Fruit fly (Drosophila melanogaster): ENCODE data around the gene Mau2.

Mau2 gene

DNA sequence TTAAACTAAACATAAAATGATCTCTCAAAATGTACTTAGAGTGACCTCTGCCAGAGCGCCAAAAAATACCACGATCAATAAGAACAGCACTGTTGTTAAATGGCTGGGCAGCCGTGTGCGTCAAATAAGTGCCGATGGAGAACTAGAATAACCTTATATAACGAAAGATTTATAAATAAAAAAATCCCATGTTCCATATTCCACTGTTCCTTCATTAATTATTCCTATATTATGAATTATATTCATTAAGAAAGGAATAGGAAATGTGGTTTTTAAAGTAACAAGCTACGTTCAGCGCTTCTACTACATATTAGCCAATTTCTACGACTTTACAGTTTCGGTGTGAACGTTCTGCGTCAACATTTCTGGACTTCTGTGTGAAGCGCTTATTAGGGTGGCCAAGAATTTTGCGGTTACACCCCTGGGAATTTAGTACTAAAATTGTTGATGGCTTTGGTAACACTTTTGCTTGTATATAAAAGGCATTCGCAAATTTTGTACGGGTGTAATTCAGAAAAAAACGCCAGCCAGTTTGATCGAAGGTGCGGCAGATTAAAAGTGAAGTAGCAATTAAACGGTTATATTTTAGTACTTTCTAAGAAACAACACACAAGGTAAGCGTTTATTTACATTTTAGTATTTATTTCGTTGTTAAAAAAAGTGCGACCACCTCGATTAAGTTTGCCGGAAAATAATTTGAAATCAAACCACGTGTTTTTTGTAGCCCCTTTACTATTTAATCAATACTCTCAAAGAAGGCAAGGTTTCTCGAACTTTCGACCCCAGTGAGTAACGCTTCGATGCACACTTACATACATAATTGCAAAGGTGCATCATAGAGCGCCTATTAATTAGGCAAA lies 33.4 kb downstream of the Mau2 start, which contains the start of the genes tefu and Hsc70-4 (continued):
- peak; percentile 62 for TF ChIP-seq Sry-β (GFP tag; optimal IDR thresholded peaks at IDR 0.05)
- peak; percentile 26 for TF ChIP-seq CG8359 (GFP tag; optimal IDR thresholded peaks at IDR 0.05; ENCODE audit: borderline replicate concordance)
- peak; percentile 13 for TF ChIP-seq CG12744 (GFP tag; optimal IDR thresholded peaks at IDR 0.05)
- no peak for TF ChIP-seq da (GFP tag; optimal IDR thresholded peaks at IDR 0.05)
- TF ChIP-seq nau (GFP tag; optimal IDR thresholded peaks at IDR 0.05): no peak
- peak; percentile 98 for TF ChIP-seq CG17912 (GFP tag; optimal IDR thresholded peaks at IDR 0.05)
- TF ChIP-seq hth (optimal IDR thresholded peaks at IDR 0.05): no peak
- no peak for TF ChIP-seq psq (GFP tag; optimal IDR thresholded peaks at IDR 0.05)
- peak; percentile 76 for TF ChIP-seq CG12942 (GFP tag; optimal IDR thresholded peaks at IDR 0.05)
- TF ChIP-seq D19A (tag; optimal IDR thresholded peaks at IDR 0.05): no peak
- peak in 2 of 3 experiments; percentile 64 to 93 for TF ChIP-seq lola (GFP tag; optimal IDR thresholded peaks at IDR 0.05)
- peak; percentile 80 for TF ChIP-seq CG32532 (GFP tag; IDR thresholded peaks at IDR 0.05)
- TF ChIP-seq stc (GFP tag; IDR thresholded peaks at IDR 0.05): 0 out of 2 replicates have a peak, but pooled peaks have one; percentile 29
- TF ChIP-seq shn (GFP tag; optimal IDR thresholded peaks at IDR 0.05): peak; percentile 77
- peak; percentile 85 for TF ChIP-seq onecut (GFP tag; IDR thresholded peaks at IDR 0.05)
- peak in 1 of 2 experiments; percentile 30 for TF ChIP-seq insv (GFP tag; optimal IDR thresholded peaks at IDR 0.05)
- TF ChIP-seq phol (tag; optimal IDR thresholded peaks at IDR 0.05): peak; percentile 91
- TF ChIP-seq crc (GFP tag; optimal IDR thresholded peaks at IDR 0.05): peak; percentile 8
- peak; percentile 66; the same call in 1 of the 2 replicates for TF ChIP-seq ro (GFP tag; IDR thresholded peaks at IDR 0.05)
- peak; percentile 8 for TF ChIP-seq CG12219 (GFP tag; optimal IDR thresholded peaks at IDR 0.05)
- no peak for TF ChIP-seq Scr (GFP tag; IDR thresholded peaks at IDR 0.05; ENCODE audit: partially characterized antibody)
- TF ChIP-seq CG12104 (GFP tag; optimal IDR thresholded peaks at IDR 0.05): peak; percentile 71
- TF ChIP-seq Ets97D (GFP tag; optimal IDR thresholded peaks at IDR 0.05): peak; percentile 72
- TF ChIP-seq CG3407 (GFP tag; optimal IDR thresholded peaks at IDR 0.05): peak; percentile 34
- no peak for TF ChIP-seq zen2 (GFP tag; IDR thresholded peaks at IDR 0.05; ENCODE audit: partially characterized antibody)
- no peak for TF ChIP-seq CG4360 (GFP tag; IDR thresholded peaks at IDR 0.05)
- no peak for TF ChIP-seq Hey (tag; optimal IDR thresholded peaks at IDR 0.05)
- peak; percentile 79 for TF ChIP-seq run (tag; optimal IDR thresholded peaks at IDR 0.05)
- peak; percentile 76 for TF ChIP-seq CG15696 (tag; optimal IDR thresholded peaks at IDR 0.05)
- no peak for TF ChIP-seq Vsx1 (GFP tag; optimal IDR thresholded peaks at IDR 0.05)
- TF ChIP-seq CG1233 (GFP tag; optimal IDR thresholded peaks at IDR 0.05): peak; percentile 61
- TF ChIP-seq hb (GFP tag; IDR thresholded peaks at IDR 0.05; ENCODE audit: partially characterized antibody): no peak
- TF ChIP-seq vvl (GFP tag; IDR thresholded peaks at IDR 0.05): peak; percentile 80
- peak; percentile 88 for TF ChIP-seq Elba2 (GFP tag; optimal IDR thresholded peaks at IDR 0.05)
- TF ChIP-seq CG10959 (GFP tag; IDR thresholded peaks at IDR 0.05): peak; percentile 30; the same call in 1 of the 2 replicates
- peak; percentile 79 for TF ChIP-seq ems (GFP tag; optimal IDR thresholded peaks at IDR 0.05)
- TF ChIP-seq Doc2 (GFP tag; IDR thresholded peaks at IDR 0.05): no peak
- TF ChIP-seq sna (GFP tag; IDR thresholded peaks at IDR 0.05; ENCODE audit: partially characterized antibody): no peak
- TF ChIP-seq CG18262 (tag; optimal IDR thresholded peaks at IDR 0.05): no peak
- peak; percentile 6 for TF ChIP-seq salm (tag; optimal IDR thresholded peaks at IDR 0.05)
- TF ChIP-seq Atf-2 (GFP tag; optimal IDR thresholded peaks at IDR 0.05): peak; percentile 63
- no peak for TF ChIP-seq ERR (GFP tag; optimal IDR thresholded peaks at IDR 0.05)
- TF ChIP-seq peb (GFP tag; IDR thresholded peaks at IDR 0.05): peak; percentile 49; the same call in 1 of the 2 replicates
- peak; percentile 55 for TF ChIP-seq bab2 (GFP tag; optimal IDR thresholded peaks at IDR 0.05)
- peak; percentile 33 for TF ChIP-seq fd3F (GFP tag; optimal IDR thresholded peaks at IDR 0.05)
- TF ChIP-seq E2f1 (GFP tag; IDR thresholded peaks at IDR 0.05): peak; percentile 70
- TF ChIP-seq ham (GFP tag; IDR thresholded peaks at IDR 0.05): peak; percentile 52; the same call in 1 of the 2 replicates
- TF ChIP-seq CG6689 (GFP tag; IDR thresholded peaks at IDR 0.05): peak; percentile 82
- peak; percentile 61 for TF ChIP-seq twi (tag; optimal IDR thresholded peaks at IDR 0.05)

Measured in whole organism, embryonic.